Worm (Caenorhabditis elegans) whole organism, L4/young adult: ENCODE results near the gene amt-1.

ENCODE experiments used
- W03F9.2 ChIP-seq: fragments of 150-350 bp; optimal IDR thresholded peaks from 2 replicates; lab custom pipeline; 2014; ENCODE audit warnings: missing biosample characterization, missing genetic modification characterization
- dao-5 ChIP-seq: sonication (generic microtip); optimal IDR thresholded peaks from 2 replicates; lab custom pipeline; 2016; ENCODE audit warnings: missing genotype, missing genetic modification characterization, moderate library complexity, missing compliant biosample characterization
- him-1 ChIP-seq: sonication (generic microtip); optimal IDR thresholded peaks from 2 replicates; lab custom pipeline; 2016; ENCODE audit warnings: missing genotype, missing genetic modification reagents, missing genetic modification characterization, missing compliant biosample characterization

Gene amt-1

DNA sequence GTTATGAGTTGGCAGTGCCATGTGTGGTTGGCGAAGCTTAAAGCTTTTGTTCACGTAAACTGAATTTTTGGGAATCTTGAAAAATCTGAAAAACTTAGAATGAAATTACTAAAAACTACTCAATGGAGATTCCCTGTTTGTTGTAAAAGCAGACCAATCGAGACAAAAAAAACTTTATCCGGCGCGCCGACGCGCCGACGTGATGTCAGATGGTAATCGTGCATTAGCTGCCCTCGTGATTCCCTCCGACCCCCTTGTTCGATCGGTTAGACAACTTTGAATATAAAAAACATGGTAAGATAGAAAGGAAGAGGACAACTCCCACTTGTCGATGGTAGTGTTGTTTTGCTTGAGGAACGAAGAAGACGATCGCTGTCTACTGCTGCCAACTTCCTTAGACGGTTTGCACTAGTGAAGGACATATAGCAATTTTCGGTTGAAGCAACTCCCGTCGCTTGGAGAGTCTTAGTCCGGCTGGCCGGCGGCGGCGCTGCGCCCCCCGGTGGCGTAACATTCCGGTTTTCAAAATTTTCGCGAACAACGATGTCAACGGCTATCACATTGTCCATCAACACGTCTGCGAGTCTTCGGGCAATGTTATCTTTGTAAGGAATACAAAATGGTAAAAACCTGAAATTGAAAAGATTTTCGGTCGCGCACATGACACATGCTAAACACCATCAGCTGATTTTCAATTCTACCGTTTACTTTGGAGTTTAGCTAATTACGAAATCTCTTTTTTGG is 21.2 kb upstream of the amt-1 start, which contains the start of gene C07A12.18:
TSS of gene C07A12.18 (minus strand) at position 51 of the 744 bp plus-strand sequence.
- TF ChIP-seq him-1 (no peak), dao-5 (tag; lab: Kevin White, UChicago) (no peak), W03F9.2 (tag; lab: Kevin White, UChicago) (no peak)

DNA sequence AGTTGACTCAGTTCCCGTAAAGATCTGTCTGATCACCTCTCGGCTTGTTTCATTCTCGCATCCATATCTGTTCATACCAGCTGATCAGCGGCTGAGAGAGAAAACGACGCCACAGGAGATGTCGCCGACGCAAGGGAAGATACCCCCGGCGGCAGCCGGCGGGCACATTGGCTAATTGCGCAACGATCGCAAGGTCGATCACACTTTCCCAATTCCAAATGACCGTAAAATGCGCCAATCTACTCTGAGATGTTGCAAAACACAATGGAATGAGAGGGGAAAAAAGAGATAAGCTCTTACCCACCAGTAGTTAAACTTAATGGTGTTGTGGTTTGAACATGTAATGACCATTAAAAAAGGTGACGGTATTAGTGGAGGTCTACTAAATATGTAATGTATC is 20.2 kb upstream of the amt-1 start:
- TF ChIP-seq dao-5 (tag; lab: Kevin White, UChicago) (no peak), W03F9.2 (tag; lab: Kevin White, UChicago) (no peak), him-1 (no peak)

DNA sequence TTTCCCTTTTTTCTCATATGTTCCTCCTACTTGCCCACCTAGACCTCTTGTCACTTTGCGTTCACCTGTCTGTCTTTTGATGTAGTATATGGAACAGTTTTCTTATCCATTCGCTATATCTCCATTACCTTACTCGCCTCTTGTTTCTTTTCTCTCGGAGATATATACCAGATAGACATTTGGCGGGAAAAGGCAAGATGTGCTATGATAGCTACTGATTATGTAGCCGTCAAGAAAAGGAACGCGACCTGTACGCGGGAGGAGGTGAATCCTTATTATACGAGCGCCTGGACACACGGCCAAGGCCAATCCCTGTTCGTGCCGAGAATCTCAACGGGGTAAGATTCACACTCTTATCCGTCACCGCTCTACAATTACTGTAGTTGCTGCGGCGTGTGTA is 18.2 kb upstream of the amt-1 start:
- TF ChIP-seq dao-5 (tag; lab: Kevin White, UChicago) = no peak
- no peak for TF ChIP-seq W03F9.2 (tag; lab: Kevin White, UChicago)
- TF ChIP-seq him-1 = no peak

DNA sequence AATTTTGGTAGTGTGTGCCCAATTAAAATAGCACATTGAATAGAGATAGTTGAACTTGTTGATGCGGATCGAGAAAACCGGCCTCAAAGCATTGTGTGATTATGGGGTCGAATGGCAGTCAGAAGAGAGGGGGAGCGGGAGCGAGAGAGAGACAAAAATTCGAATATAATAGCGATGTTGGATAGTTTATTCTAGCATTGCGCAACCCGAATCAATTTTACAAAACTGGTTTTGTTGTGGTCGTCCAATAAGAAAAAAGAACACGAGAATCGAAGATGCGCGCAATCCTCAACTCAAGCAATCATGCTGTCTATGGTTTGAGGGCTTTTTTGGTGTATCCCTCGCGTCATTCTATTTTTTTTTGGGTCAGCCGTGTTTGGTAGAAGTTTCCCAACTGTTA is 17.7 kb upstream of the amt-1 start:
- TF ChIP-seq him-1 = no peak
- no peak for TF ChIP-seq W03F9.2 (tag; lab: Kevin White, UChicago)
- no peak for TF ChIP-seq dao-5 (tag; lab: Kevin White, UChicago)

DNA sequence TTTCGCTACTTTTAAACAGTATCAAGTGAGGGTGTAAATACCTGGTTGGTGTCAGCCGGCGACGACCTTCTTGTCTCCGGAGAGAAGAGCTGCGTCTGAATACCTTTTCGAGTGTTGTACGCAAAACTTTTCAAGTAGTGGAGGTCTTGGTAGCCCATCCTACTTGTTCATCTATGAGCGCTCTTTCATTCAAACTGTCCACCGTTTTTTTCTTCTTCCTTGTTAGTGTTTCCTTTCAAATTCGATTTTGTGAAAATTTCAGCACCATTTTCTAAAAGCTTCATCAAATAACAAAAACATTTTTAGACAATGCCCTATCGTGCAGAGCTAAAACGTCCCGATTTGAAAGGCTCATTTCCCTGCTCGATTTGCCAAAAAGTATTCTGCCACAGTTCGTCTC is 16.9 kb upstream of the amt-1 start, which contains the start of gene ham-2:
TSS of gene ham-2 (plus strand) at position 301 of the 400 bp plus-strand sequence.
- TF ChIP-seq dao-5 (tag; lab: Kevin White, UChicago) (no peak), him-1 (no peak), W03F9.2 (tag; lab: Kevin White, UChicago) (no peak)

DNA sequence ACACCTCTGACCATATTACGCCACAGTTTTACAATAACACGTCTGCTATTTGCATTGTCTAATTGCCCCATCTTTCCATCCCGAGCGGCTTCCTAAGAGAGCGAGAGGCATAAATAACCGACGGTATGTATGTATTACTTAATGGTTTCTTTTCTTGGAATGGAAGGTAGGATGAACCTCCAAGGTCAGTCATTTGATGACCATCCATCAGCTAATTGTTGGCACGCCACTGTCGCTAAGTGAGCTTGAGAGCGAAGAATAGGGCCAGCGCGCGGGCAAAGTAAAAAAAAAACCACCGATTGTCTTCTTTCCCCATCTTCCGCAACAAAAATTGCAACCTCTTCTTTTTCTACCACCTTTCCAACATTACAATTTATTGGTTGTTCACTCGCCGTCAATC is 15.2 kb upstream of the amt-1 start:
- TF ChIP-seq him-1 (no peak), dao-5 (tag; lab: Kevin White, UChicago) (no peak), W03F9.2 (tag; lab: Kevin White, UChicago) (no peak)

DNA sequence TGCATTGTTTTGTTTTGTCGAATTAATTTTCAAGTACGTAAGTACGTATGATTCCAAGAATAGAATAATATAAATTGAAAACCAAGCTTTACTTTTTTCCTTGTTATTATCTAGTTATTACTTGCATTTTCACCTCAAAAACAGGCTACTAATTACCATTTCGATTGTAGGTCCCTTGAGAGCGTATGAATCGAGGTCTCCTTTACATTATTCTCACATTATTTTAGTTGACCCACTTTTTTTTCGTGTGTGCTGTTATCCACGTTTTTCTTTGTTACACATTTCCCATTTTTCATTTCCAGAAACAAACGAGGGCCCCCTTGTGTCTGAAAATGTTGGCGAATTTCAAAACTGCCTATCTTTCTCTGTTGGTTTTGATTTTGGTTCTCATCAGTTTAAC is 9.4 kb upstream of the amt-1 start, which contains the start of gene C05E11.6:
TSS of gene C05E11.6 (plus strand) at position 301 of the 400 bp plus-strand sequence.
- no peak for TF ChIP-seq him-1
- no peak for TF ChIP-seq dao-5 (tag; lab: Kevin White, UChicago)
- TF ChIP-seq W03F9.2 (tag; lab: Kevin White, UChicago) = no peak

DNA sequence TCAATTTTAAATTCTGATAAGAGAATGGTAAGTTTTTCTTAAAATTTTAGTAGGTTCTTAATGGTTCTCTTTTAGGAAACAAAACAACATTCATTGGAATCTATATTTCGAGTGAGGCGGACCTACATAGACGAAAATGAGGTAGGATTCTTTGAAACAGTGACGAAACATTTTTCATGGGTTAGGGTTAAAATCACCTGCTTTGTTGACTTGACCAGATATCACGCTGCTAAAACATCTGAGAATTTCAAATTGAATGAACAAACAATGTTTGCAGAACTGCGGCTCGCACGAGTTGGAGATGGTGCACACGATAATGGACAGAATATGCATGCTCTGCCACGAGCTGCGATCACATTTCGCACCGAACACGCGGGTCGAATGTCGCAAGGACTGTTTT is 8.9 kb upstream of the amt-1 start:
- TF ChIP-seq dao-5 (tag; lab: Kevin White, UChicago) (no peak), him-1 (no peak), W03F9.2 (tag; lab: Kevin White, UChicago) (no peak)

DNA sequence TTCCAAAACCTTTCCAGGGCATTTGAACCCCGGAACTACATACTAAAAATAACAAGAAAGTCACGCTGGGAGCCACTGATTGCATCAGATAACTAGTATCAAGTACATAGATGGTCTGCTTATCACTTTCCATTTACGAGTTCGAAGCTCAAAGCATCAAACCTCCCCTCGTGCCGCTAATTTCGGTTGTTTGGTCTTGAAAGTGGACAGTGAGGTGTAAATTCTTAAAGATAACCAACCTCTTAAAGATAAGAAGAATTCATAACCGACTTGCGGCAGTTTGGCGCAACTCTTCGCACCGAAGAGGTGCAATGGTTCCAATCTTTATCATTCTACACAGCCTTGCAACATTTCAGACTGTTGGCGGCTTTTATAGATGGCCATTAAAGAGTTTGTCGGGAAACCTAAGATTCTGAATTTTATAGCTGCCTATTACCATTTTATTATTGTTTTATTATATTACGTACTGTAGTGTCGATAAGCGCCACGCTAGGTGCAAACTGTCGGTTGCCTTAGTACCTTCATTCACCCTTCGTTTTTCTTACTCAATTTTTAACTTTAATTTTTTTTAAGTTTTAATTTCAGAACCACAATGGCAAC is 6.4 kb upstream of the amt-1 start, which contains the start of gene amt-4:
TSS of gene amt-4 (plus strand) at position 586 of the 600 bp plus-strand sequence.
- TF ChIP-seq him-1 (no peak), W03F9.2 (tag; lab: Kevin White, UChicago) (no peak), dao-5 (tag; lab: Kevin White, UChicago) (no peak)

DNA sequence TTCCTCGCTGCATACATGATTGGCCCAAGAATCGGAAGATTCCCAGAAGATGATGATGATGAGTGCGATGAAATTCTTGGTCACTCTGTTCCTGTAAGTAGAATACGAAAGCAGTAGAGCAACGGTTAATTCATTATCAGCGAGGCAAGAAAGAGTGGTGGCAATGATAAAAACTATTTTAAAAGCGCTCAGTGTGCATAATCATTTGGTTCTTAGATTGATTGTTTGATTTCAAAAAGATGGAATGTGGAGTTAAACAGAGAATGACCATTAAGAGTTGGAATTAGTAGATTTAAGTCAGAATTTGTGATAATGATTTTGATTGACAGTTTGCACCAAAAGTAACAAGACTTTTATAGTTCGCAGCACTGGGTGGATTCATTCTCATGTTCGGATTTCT is 4.1 kb upstream of the amt-1 start:
- no peak for TF ChIP-seq W03F9.2 (tag; lab: Kevin White, UChicago)
- no peak for TF ChIP-seq dao-5 (tag; lab: Kevin White, UChicago)
- no peak for TF ChIP-seq him-1

DNA sequence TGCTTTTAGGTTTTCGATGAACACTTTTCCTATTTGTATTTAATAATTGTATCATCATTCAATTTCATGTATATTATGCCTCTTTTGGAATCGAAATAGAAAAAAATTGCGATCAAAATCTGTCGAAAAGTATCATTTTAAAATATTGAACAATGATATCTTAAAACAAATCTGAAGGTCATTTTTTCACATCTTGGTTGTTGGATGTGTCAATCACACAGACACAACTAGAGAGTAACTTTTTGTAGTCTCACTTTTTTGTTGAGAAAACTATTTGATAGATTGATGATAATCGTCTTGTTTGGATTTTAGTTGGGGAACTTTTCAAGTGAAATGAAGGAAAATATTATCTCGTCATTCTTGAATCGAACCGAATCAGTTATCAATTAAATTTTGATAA is 2.0 kb upstream of the amt-1 start:
- no peak for TF ChIP-seq him-1
- no peak for TF ChIP-seq dao-5 (tag; lab: Kevin White, UChicago)

DNA sequence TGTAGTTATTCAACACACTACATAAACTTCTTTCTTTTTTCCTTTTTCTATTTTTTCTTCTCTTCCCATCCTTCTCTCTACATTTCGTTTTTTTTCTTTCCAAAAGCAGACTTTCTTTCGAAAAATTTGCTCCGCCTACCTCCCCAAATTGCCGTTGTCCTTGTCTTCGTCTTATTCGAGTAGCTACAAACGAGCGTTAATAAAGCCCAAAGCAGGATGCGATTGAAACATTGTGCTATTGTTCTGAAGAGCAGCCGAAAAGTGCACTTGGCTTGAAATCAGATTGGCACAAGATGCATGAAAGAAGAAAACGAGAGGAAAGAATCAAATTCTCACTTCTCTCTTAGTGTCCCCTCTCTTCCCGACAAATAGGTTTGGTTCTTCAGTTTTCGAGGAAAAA is 3.6 kb downstream of the amt-1 start:
- TF ChIP-seq him-1 (no peak), dao-5 (tag; lab: Kevin White, UChicago) (no peak), W03F9.2 (tag; lab: Kevin White, UChicago) (no peak)

DNA sequence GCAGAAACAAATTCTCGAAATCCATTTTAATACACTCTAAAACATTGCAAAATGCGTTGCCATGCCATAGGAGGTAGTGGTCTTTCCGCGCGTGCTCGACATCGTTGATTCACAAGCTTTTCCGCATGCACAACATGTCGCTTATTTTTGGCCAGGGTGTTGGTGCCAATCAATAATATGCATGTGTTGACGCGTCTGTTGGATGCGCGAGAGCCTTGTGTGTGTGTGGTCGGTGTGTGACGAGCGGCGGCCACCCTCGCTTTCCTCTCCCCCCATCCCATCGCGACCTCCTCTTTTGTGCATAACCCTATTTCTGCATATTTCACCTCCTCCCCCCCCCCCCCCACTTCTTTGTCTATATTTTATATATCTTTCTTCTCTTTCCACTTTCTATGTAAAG is 5.0 kb downstream of the amt-1 start:
- no peak for TF ChIP-seq dao-5 (tag; lab: Kevin White, UChicago)
- no peak for TF ChIP-seq him-1
- no peak for TF ChIP-seq W03F9.2 (tag; lab: Kevin White, UChicago)

DNA sequence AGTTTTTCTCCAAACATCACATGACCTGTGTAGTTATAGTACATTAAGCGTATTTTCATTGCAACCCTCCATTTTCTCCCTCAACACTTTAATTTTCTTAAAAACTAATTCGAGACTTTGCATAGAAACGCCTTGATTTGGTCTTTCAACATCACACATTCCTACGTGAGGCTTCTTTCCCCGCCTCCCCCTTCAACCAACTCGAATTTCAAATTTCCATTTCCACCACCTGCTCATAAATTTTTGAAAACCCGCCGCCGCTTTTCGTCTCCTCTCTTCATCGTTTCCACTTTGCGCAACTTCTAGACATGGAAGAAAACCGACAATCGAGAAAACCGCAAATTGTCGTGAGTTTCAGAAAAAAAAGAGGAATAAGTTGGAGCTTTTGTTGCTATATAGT is 6.7 kb downstream of the amt-1 start, which contains the start of gene C05E11.3:
TSS of gene C05E11.3 (plus strand) at position 301 of the 400 bp plus-strand sequence.
- TF ChIP-seq dao-5 (tag; lab: Kevin White, UChicago) (no peak), him-1 (no peak), W03F9.2 (tag; lab: Kevin White, UChicago) (no peak)
